Fruit fly (Drosophila melanogaster): ENCODE results near the gene CG16888.

DNA sequence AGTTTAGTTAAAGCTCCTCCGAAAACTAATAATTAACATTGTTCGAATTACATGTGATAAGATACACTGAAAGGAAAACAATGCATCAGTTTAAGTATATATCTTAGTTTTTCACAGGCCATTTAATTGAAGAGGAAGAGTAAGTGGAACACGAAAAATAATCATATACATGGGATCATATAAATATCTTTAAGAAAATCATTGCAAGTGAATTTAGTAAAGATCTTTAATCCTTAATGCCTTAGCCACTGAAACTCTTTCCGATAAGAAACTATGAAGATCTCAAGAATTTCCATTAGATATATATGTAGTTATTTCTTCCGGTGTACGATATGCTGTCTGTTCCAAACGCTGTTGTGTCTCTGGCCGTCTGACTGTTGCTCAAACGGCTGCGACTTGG, 34.4 kb downstream of the CG16888 start:
- TF ChIP-seq Hnf4 (GFP tag; optimal IDR thresholded peaks at IDR 0.05): peak; percentile 12
- no peak for TF ChIP-seq GATAd (GFP tag; optimal IDR thresholded peaks at IDR 0.05)
- TF ChIP-seq Myc (optimal IDR thresholded peaks at IDR 0.05): no peak
- TF ChIP-seq h (GFP tag; optimal IDR thresholded peaks at IDR 0.05): no peak
- no peak for TF ChIP-seq OdsH (GFP tag; optimal IDR thresholded peaks at IDR 0.05)
- no peak for TF ChIP-seq Dif (GFP tag; optimal IDR thresholded peaks at IDR 0.05; ENCODE audit: partially characterized antibody)
- TF ChIP-seq foxo (GFP tag; optimal IDR thresholded peaks at IDR 0.05): no peak

Measured in whole organism, wandering third instar larva.